Fruit fly (Drosophila melanogaster): Measurements from ENCODE around the gene CG2926.

Gene CG2926

DNA sequence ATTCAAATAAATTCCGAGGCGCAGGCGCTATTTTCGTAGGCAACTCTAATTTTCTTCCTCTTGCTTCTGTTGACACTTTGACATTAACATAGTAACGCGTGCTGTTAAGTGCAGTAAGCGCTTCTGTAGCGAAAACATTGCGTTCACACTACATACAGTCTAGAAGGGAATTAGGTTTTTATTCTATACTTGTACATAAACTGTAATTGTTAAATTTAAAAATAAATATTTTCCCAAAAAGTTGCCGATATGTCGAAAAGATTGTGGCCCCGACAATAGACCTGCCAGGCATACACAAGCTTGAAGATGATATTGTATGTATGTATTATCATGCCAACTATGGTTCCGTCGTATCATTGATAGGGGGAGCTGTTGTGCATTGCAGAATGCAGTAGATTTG lies 18.3 kb upstream of the CG2926 start, which contains the start of gene asl (continued):
- TF ChIP-seq slbo (GFP tag; IDR thresholded peaks at IDR 0.05): peak; percentile 62
- no peak for TF ChIP-seq hb (GFP tag; IDR thresholded peaks at IDR 0.05; ENCODE audit: partially characterized antibody)
- TF ChIP-seq tna (GFP tag; IDR thresholded peaks at IDR 0.05; ENCODE audit: partially characterized antibody): no peak
- TF ChIP-seq ttk (GFP tag; IDR thresholded peaks at IDR 0.05): no peak
- peak; percentile 58 for TF ChIP-seq CG10979 (tag; optimal IDR thresholded peaks at IDR 0.05)
- TF ChIP-seq CG2129 (GFP tag; IDR thresholded peaks at IDR 0.05; ENCODE audit: partially characterized antibody): no peak
- peak; percentile 7 for TF ChIP-seq CG4328 (GFP tag; optimal IDR thresholded peaks at IDR 0.05)
- peak; percentile 55 for TF ChIP-seq CG3847 (GFP tag; IDR thresholded peaks at IDR 0.05)
- peak; percentile 37 for TF ChIP-seq CG4707 (GFP tag; optimal IDR thresholded peaks at IDR 0.05)
- peak in 1 of 2 experiments; percentile 78 for TF ChIP-seq Dfd (GFP tag; optimal IDR thresholded peaks at IDR 0.05)
- TF ChIP-seq Poxn (GFP tag; IDR thresholded peaks at IDR 0.05): no peak
- TF ChIP-seq CG10209 (GFP tag; optimal IDR thresholded peaks at IDR 0.05): peak; percentile 44
- TF ChIP-seq ssp (GFP tag; IDR thresholded peaks at IDR 0.05): peak; percentile 96
- TF ChIP-seq ara (GFP tag; IDR thresholded peaks at IDR 0.05): no peak
- no peak for TF ChIP-seq ash1 (GFP tag; optimal IDR thresholded peaks at IDR 0.05)
- peak; percentile 25 for TF ChIP-seq corto (GFP tag; optimal IDR thresholded peaks at IDR 0.05)
- TF ChIP-seq HLHmδ (GFP tag; optimal IDR thresholded peaks at IDR 0.05): no peak
- no peak for TF ChIP-seq gsb (GFP tag; IDR thresholded peaks at IDR 0.05)
- peak; percentile 70 for TF ChIP-seq CG17359 (tag; optimal IDR thresholded peaks at IDR 0.05)
- TF ChIP-seq CG9437 (GFP tag; optimal IDR thresholded peaks at IDR 0.05): peak; percentile 46
- no peak for TF ChIP-seq dimm (GFP tag; IDR thresholded peaks at IDR 0.05)
- TF ChIP-seq Hmx (GFP tag; optimal IDR thresholded peaks at IDR 0.05): no peak
- TF ChIP-seq slp2 (GFP tag; optimal IDR thresholded peaks at IDR 0.05): no peak
- TF ChIP-seq CG8924 (tag; optimal IDR thresholded peaks at IDR 0.05): peak; percentile 76
- TF ChIP-seq Atf-2 (GFP tag; optimal IDR thresholded peaks at IDR 0.05): peak; percentile 32
- TF ChIP-seq peb (GFP tag; IDR thresholded peaks at IDR 0.05): no peak
- TF ChIP-seq HLH54F (GFP tag; optimal IDR thresholded peaks at IDR 0.05): peak; percentile 60
- TF ChIP-seq Dbx (GFP tag; IDR thresholded peaks at IDR 0.05): peak; percentile 57; the same call in 1 of the 3 replicates
- peak; percentile 48 for TF ChIP-seq kni (GFP tag; optimal IDR thresholded peaks at IDR 0.05)
- TF ChIP-seq CG9876 (GFP tag; optimal IDR thresholded peaks at IDR 0.05): peak; percentile 19
- peak; percentile 56 for TF ChIP-seq CG1647 (GFP tag; optimal IDR thresholded peaks at IDR 0.05)
- TF ChIP-seq NK7.1 (GFP tag; optimal IDR thresholded peaks at IDR 0.05): no peak
- peak; percentile 61 for TF ChIP-seq E2f1 (GFP tag; IDR thresholded peaks at IDR 0.05)
- peak; percentile 41 for TF ChIP-seq CG9727 (GFP tag; optimal IDR thresholded peaks at IDR 0.05)
- TF ChIP-seq CG1792 (GFP tag; optimal IDR thresholded peaks at IDR 0.05): peak; percentile 24
- TF ChIP-seq Side (GFP tag; optimal IDR thresholded peaks at IDR 0.05): peak; percentile 23
- peak; percentile 5 for TF ChIP-seq CG6765 (GFP tag; optimal IDR thresholded peaks at IDR 0.05)
- no peak for TF ChIP-seq ab (GFP tag; optimal IDR thresholded peaks at IDR 0.05)
- TF ChIP-seq dati (GFP tag; IDR thresholded peaks at IDR 0.05): 0 out of 2 replicates have a peak, but pooled peaks have one; percentile 25
- no peak for TF ChIP-seq GATAe (GFP tag; conservative IDR thresholded peaks at IDR 0.05)
- TF ChIP-seq cwo (GFP tag; optimal IDR thresholded peaks at IDR 0.05): peak; percentile 22
- no peak for TF ChIP-seq CG16779 (GFP tag; IDR thresholded peaks at IDR 0.05)
- no peak for TF ChIP-seq CG10565 (GFP tag; optimal IDR thresholded peaks at IDR 0.05)
- TF ChIP-seq CG10321 (GFP tag; IDR thresholded peaks at IDR 0.05): no peak
- peak; percentile 9 for TF ChIP-seq tup (GFP tag; optimal IDR thresholded peaks at IDR 0.05)
- TF ChIP-seq vvl (GFP tag; IDR thresholded peaks at IDR 0.05): peak; percentile 69
- TF ChIP-seq hbn (GFP tag; IDR thresholded peaks at IDR 0.05; ENCODE audit: partially characterized antibody): no peak
- TF ChIP-seq gt (GFP tag; IDR thresholded peaks at IDR 0.05): no peak
- TF ChIP-seq fd3F (GFP tag; optimal IDR thresholded peaks at IDR 0.05): peak; percentile 25
- no peak for TF ChIP-seq CG31388 (GFP tag; optimal IDR thresholded peaks at IDR 0.05)
- 0 out of 3 replicates have a peak, but pooled peaks have one; percentile 29 for TF ChIP-seq Mrtf (GFP tag; IDR thresholded peaks at IDR 0.05)
